Worm (Caenorhabditis elegans) whole organism, L2 larva: ENCODE results near the gene C02C6.14.
A peak's percentile ranks its signal among the peaks of the same experiment; 100 is the strongest.

Experiments used
- C34F6.9 ChIP-seq: fragments of 150-350 bp; optimal IDR thresholded peaks from 2 replicates; lab custom pipeline; 2014; ENCODE audit warnings: missing biosample characterization, missing genetic modification characterization
- F13H6.1 ChIP-seq: sonication (generic microtip); optimal IDR thresholded peaks from 2 replicates; lab custom pipeline; 2016; ENCODE audit warnings: missing genetic modification characterization, missing compliant biosample characterization
- Y55F3AM.14 ChIP-seq: fragments of 200-800 bp; sonication (Bioruptor generic); optimal IDR thresholded peaks from 2 replicates; lab custom pipeline; 2018; ENCODE audit warnings: mild to moderate bottlenecking, missing genetic modification characterization, missing compliant biosample characterization
- ZK546.5 ChIP-seq: sonication (generic microtip); optimal IDR thresholded peaks from 2 replicates; lab custom pipeline; 2017; ENCODE audit warnings: missing biosample characterization, missing genetic modification characterization
- alr-1 ChIP-seq: fragments of 150-350 bp; optimal IDR thresholded peaks from 2 replicates; lab custom pipeline; 2014; ENCODE audit warnings: missing biosample characterization, missing genetic modification characterization
- ceh-82 ChIP-seq: fragments of 150-350 bp; optimal IDR thresholded peaks from 2 replicates; lab custom pipeline; 2014; ENCODE audit warnings: missing biosample characterization, missing genetic modification characterization
- crh-2 ChIP-seq: sonication (generic microtip); optimal IDR thresholded peaks from 2 replicates; lab custom pipeline; 2017; ENCODE audit warnings: missing biosample characterization, missing genetic modification characterization
- dmd-4 ChIP-seq: sonication (generic microtip); optimal IDR thresholded peaks from 2 replicates; lab custom pipeline; 2017; ENCODE audit warnings: missing biosample characterization, missing genetic modification characterization
- egl-27 ChIP-seq: sonication (generic microtip); optimal IDR thresholded peaks from 3 replicates; lab custom pipeline; 2017; ENCODE audit warnings: missing biosample characterization, missing genetic modification reagents, missing genetic modification characterization
- elt-1 ChIP-seq: fragments of 150-350 bp; optimal IDR thresholded peaks from 2 replicates; lab custom pipeline; 2014; ENCODE audit warnings: missing biosample characterization, missing genetic modification characterization
- fos-1 ChIP-seq: fragments of 150-350 bp; optimal IDR thresholded peaks from 2 replicates; lab custom pipeline; 2014; ENCODE audit warnings: missing biosample characterization, missing genetic modification characterization
- lin-11 ChIP-seq: fragments of 150-350 bp; sonication (generic microtip); optimal IDR thresholded peaks from 2 replicates; lab custom pipeline; 2014; ENCODE audit warnings: missing biosample characterization, missing genetic modification characterization, inconsistent platforms, mixed read lengths
- lin-39 ChIP-seq: fragments of 150-350 bp; optimal IDR thresholded peaks from 2 replicates; lab custom pipeline; 2014; ENCODE audit warnings: missing biosample characterization, missing genetic modification reagents, missing genetic modification characterization
- mbf-1 ChIP-seq: sonication (generic microtip); optimal IDR thresholded peaks from 2 replicates; lab custom pipeline; 2017; ENCODE audit warnings: missing biosample characterization, missing genetic modification characterization
- nhr-10 ChIP-seq: sonication (generic microtip); optimal IDR thresholded peaks from 2 replicates; lab custom pipeline; 2017; ENCODE audit warnings: missing biosample characterization, missing genetic modification characterization
- nhr-11 ChIP-seq: fragments of 150-350 bp; optimal IDR thresholded peaks from 2 replicates; lab custom pipeline; 2014; ENCODE audit warnings: missing biosample characterization, missing genetic modification characterization
- nhr-129 ChIP-seq: fragments of 150-350 bp; optimal IDR thresholded peaks from 2 replicates; lab custom pipeline; 2014; ENCODE audit warnings: missing biosample characterization, missing genetic modification characterization
- nhr-21 ChIP-seq: fragments of 150-350 bp; optimal IDR thresholded peaks from 2 replicates; lab custom pipeline; 2014; ENCODE audit warnings: missing biosample characterization, missing genetic modification characterization
- nhr-23 ChIP-seq: fragments of 150-350 bp; optimal IDR thresholded peaks from 2 replicates; lab custom pipeline; 2014; ENCODE audit warnings: missing biosample characterization, missing genetic modification reagents, missing genetic modification characterization
- nhr-25 ChIP-seq: fragments of 150-350 bp; sonication (generic microtip); optimal IDR thresholded peaks from 3 replicates; lab custom pipeline; 2014; ENCODE audit warnings: missing biosample characterization, missing genetic modification characterization
- nhr-6 ChIP-seq: fragments of 150-350 bp; optimal IDR thresholded peaks from 2 replicates; lab custom pipeline; 2014; ENCODE audit warnings: missing biosample characterization, missing genetic modification characterization
- nhr-77 ChIP-seq: fragments of 150-350 bp; optimal IDR thresholded peaks from 2 replicates; lab custom pipeline; 2014; ENCODE audit warnings: missing biosample characterization, missing genetic modification characterization
- sma-3 ChIP-seq: sonication (generic microtip); optimal IDR thresholded peaks from 2 replicates; lab custom pipeline; 2016; ENCODE audit warnings: missing genetic modification reagents, missing genetic modification characterization, missing compliant biosample characterization
- sma-9 ChIP-seq, 2 experiments: fragments of 150-350 bp in 1 of 2; sonication (generic microtip) in 1 of 2; optimal IDR thresholded peaks; 2 replicates each; lab custom pipeline; 2014 to 2016; ENCODE audit warnings: missing genetic modification characterization in 2 of 2, mild to moderate bottlenecking in 1 of 2, missing biosample characterization in 1 of 2, missing compliant biosample characterization in 1 of 2, missing genetic modification reagents in 1 of 2, moderate library complexity in 1 of 2
- unc-55 ChIP-seq: fragments of 150-350 bp; sonication (generic microtip); optimal IDR thresholded peaks from 3 replicates; lab custom pipeline; 2014; ENCODE audit warnings: missing biosample characterization, missing genetic modification reagents, missing genetic modification characterization
- unc-62 ChIP-seq: fragments of 150-350 bp; optimal IDR thresholded peaks from 2 replicates; lab custom pipeline; 2014; ENCODE audit warnings: missing biosample characterization, missing genetic modification reagents, missing genetic modification characterization
- ztf-1 ChIP-seq: fragments of 200-800 bp; sonication (Bioruptor generic); conservative IDR thresholded peaks from 2 replicates; pipeline ENCODE4 v1.3.6; 2022; ENCODE audit warnings: missing genetic modification characterization, missing compliant biosample characterization
- ztf-11 ChIP-seq: sonication (generic microtip); optimal IDR thresholded peaks from 2 replicates; lab custom pipeline; 2017; ENCODE audit warnings: missing biosample characterization, missing genetic modification characterization
- ztf-4 ChIP-seq: fragments of 150-350 bp; optimal IDR thresholded peaks from 2 replicates; lab custom pipeline; 2014; ENCODE audit warnings: missing biosample characterization, missing genetic modification characterization

C02C6.14 gene

ce11 chrX:15567986-15568940, 30.8 kb downstream of the C02C6.14 start, which contains the start of gene dyn-1 (continued):
- TF ChIP-seq nhr-11 (tag; lab: Kevin White, UChicago) = no peak
- TF ChIP-seq lin-39 = no peak
- TF ChIP-seq C34F6.9 (tag; lab: Kevin White, UChicago) = peak; percentile 47
- TF ChIP-seq nhr-25 (tag; lab: Kevin White, UChicago) = peak; percentile 81
- no peak for TF ChIP-seq alr-1
- TF ChIP-seq, all 48 proteins: peak for 21

ce11 chrX:15569633-15570032, 32.2 kb downstream of the C02C6.14 start:
- no peak for TF ChIP-seq ztf-11 (tag; lab: Kevin White, UChicago)
- TF ChIP-seq, all 48 proteins: peak for 0

ce11 chrX:15572021-15572420, 34.6 kb downstream of the C02C6.14 start:
- TF ChIP-seq crh-2 = no peak
- 0 out of 2 replicates have a peak, but pooled peaks have one; percentile 39 for TF ChIP-seq ztf-1 (GFP tag; lab: Robert Waterston, UW)

ce11 chrX:15575460-15575859, 38.0 kb downstream of the C02C6.14 start:
- TF ChIP-seq sma-9 (GFP tag; optimal IDR thresholded peaks at IDR 0.05; lab: Kevin White, UChicago) (peak; percentile 29), sma-9 (tag; optimal IDR thresholded peaks at IDR 0.05; lab: Kevin White, UChicago) (no peak), alr-1 (no peak), nhr-129 (peak; percentile 59), unc-62 (GFP tag; lab: Kevin White, UChicago) (no peak), nhr-21 (tag; lab: Kevin White, UChicago) (no peak), C34F6.9 (tag; lab: Kevin White, UChicago) (no peak), ztf-4 (tag; lab: Kevin White, UChicago) (no peak), nhr-6 (tag; lab: Kevin White, UChicago) (no peak), nhr-11 (tag; lab: Kevin White, UChicago) (no peak), ZK546.5 (tag; lab: Kevin White, UChicago) (no peak), lin-11 (tag; lab: Kevin White, UChicago) (no peak), F13H6.1 (tag; lab: Kevin White, UChicago) (peak; percentile 19), mbf-1 (tag; lab: Kevin White, UChicago) (no peak)

- TF ChIP-seq ceh-82 (tag; lab: Kevin White, UChicago) = no peak
- no peak for TF ChIP-seq ZK546.5 (tag; lab: Kevin White, UChicago)
- no peak for TF ChIP-seq crh-2
- no peak for TF ChIP-seq alr-1
- no peak for TF ChIP-seq elt-1 (tag; lab: Kevin White, UChicago)
- no peak for TF ChIP-seq unc-55
- TF ChIP-seq nhr-11 (tag; lab: Kevin White, UChicago) = no peak
- TF ChIP-seq nhr-23 = no peak
- TF ChIP-seq sma-3 (GFP tag; lab: Kevin White, UChicago) = no peak
- TF ChIP-seq nhr-25 (tag; lab: Kevin White, UChicago) = no peak
- TF ChIP-seq nhr-21 (tag; lab: Kevin White, UChicago) = no peak
- no peak for TF ChIP-seq nhr-129
- no peak for TF ChIP-seq fos-1 (tag; lab: Kevin White, UChicago)
- no peak for TF ChIP-seq mbf-1 (tag; lab: Kevin White, UChicago)
- no peak for TF ChIP-seq egl-27 (tag; lab: Kevin White, UChicago)
- TF ChIP-seq Y55F3AM.14 (GFP tag; lab: Kevin White, UChicago) = no peak
Measured at ce11 chrX:15576942-15577341, 39.5 kb downstream of the C02C6.14 start, which contains the start of gene K09A9.6. Gene K09A9.6, plus strand, starts transcription at chrX:15577242.

ce11 chrX:15585144-15585543, 47.7 kb downstream of the C02C6.14 start:
- TF ChIP-seq ZK546.5 (tag; lab: Kevin White, UChicago) (no peak), lin-39 (no peak), ztf-1 (GFP tag; lab: Robert Waterston, UW) (no peak), nhr-10 (tag; lab: Kevin White, UChicago) (no peak), dmd-4 (tag; lab: Kevin White, UChicago) (no peak), lin-11 (tag; lab: Kevin White, UChicago) (no peak), nhr-77 (tag; lab: Kevin White, UChicago) (no peak)
